Fruit fly (Drosophila melanogaster): ENCODE results near the gene Icmt.

Icmt gene

DNA sequence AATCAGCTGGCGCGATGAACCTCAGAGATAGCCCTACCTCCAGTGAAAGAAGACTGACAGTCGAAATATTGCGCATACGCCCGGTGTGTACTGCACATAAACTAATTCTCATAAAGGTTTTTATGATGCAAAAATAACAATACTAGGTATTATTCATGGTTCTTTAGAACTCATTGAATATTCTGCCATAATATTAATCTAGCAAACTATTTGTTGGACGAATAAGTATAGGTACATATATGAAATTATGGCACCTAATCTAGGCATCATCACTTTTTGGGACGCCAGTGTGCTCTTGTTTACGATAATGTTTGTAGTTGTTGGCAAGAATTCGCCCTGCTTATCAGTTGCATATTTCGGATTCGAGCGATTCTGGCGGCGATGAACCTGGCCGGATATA lies 3.7 kb downstream of the Icmt start (continued):
- TF ChIP-seq unpg (GFP tag; optimal IDR thresholded peaks at IDR 0.05) (peak; percentile 23), D (optimal IDR thresholded peaks at IDR 0.05) (no peak), D (GFP tag; optimal IDR thresholded peaks at IDR 0.05) (no peak), CG15073 (GFP tag; optimal IDR thresholded peaks at IDR 0.05) (peak; percentile 97), CG14014 (GFP tag; IDR thresholded peaks at IDR 0.05) (0 out of 2 replicates have a peak, but pooled peaks have one; percentile 23), Adf1 (GFP tag; IDR thresholded peaks at IDR 0.05) (no peak), fu2 (GFP tag; optimal IDR thresholded peaks at IDR 0.05) (no peak), oc (tag; optimal IDR thresholded peaks at IDR 0.05) (no peak), CG1603 (tag; optimal IDR thresholded peaks at IDR 0.05) (peak; percentile 11), ken (GFP tag; IDR thresholded peaks at IDR 0.05) (no peak), Ets65A (GFP tag) (no peak), E2f1 (GFP tag; IDR thresholded peaks at IDR 0.05) (peak; percentile 35; the same call in 1 of the 2 replicates), CTCF (GFP tag; optimal IDR thresholded peaks at IDR 0.05) (no peak), PHDP (tag; optimal IDR thresholded peaks at IDR 0.05) (peak; percentile 7), kni (GFP tag; optimal IDR thresholded peaks at IDR 0.05) (no peak), grau (tag; optimal IDR thresholded peaks at IDR 0.05) (peak; percentile 34), prd (optimal IDR thresholded peaks at IDR 0.05) (no peak), prd (GFP tag; IDR thresholded peaks at IDR 0.05) (0 out of 3 replicates have a peak, but pooled peaks have one; percentile 27), Atf6 (GFP tag; IDR thresholded peaks at IDR 0.05) (0 out of 2 replicates have a peak, but pooled peaks have one; percentile 8), Hr39 (optimal IDR thresholded peaks at IDR 0.05) (no peak), ind (GFP tag; optimal IDR thresholded peaks at IDR 0.05) (peak; percentile 8), tin (GFP tag; optimal IDR thresholded peaks at IDR 0.05) (no peak), CG11247 (GFP tag; IDR thresholded peaks at IDR 0.05) (0 out of 2 replicates have a peak, but pooled peaks have one; percentile 33), ERR (GFP tag; optimal IDR thresholded peaks at IDR 0.05) (no peak), Vsx1 (GFP tag; optimal IDR thresholded peaks at IDR 0.05) (no peak), CG1233 (GFP tag; optimal IDR thresholded peaks at IDR 0.05) (peak; percentile 5), Ada2b (GFP tag; IDR thresholded peaks at IDR 0.05) (peak; percentile 29; the same call in 1 of the 2 replicates), ase (GFP tag; IDR thresholded peaks at IDR 0.05) (no peak), unc-4 (GFP tag; IDR thresholded peaks at IDR 0.05; ENCODE audit: partially characterized antibody) (no peak), CG6683 (GFP tag; optimal IDR thresholded peaks at IDR 0.05) (no peak), Max (GFP tag; optimal IDR thresholded peaks at IDR 0.05) (no peak), lmd (GFP tag; IDR thresholded peaks at IDR 0.05) (peak; percentile 22; the same call in 1 of the 2 replicates), CG5180 (GFP tag; optimal IDR thresholded peaks at IDR 0.05) (peak; percentile 14), phol (tag; optimal IDR thresholded peaks at IDR 0.05) (peak; percentile 10), az2 (GFP tag; optimal IDR thresholded peaks at IDR 0.05) (no peak), CG6689 (GFP tag; IDR thresholded peaks at IDR 0.05) (no peak), lilli (GFP tag; optimal IDR thresholded peaks at IDR 0.05) (peak; percentile 25), CG4282 (GFP tag; optimal IDR thresholded peaks at IDR 0.05) (no peak), CG6175 (GFP tag; IDR thresholded peaks at IDR 0.05) (no peak), ac (GFP tag; optimal IDR thresholded peaks at IDR 0.05) (no peak), inv (GFP tag; IDR thresholded peaks at IDR 0.05; ENCODE audit: partially characterized antibody) (no peak), dimm (GFP tag; IDR thresholded peaks at IDR 0.05) (no peak), ash1 (GFP tag; optimal IDR thresholded peaks at IDR 0.05) (no peak), CG11560 (tag; IDR thresholded peaks at IDR 0.05) (no peak), pan (optimal IDR thresholded peaks at IDR 0.05) (no peak), pan (GFP tag; optimal IDR thresholded peaks at IDR 0.05 in 1 of 2, IDR thresholded peaks at IDR 0.05 in 1 of 2) (peak in 1 of 2 experiments; percentile 38), CG11456 (GFP tag; IDR thresholded peaks at IDR 0.05) (no peak), CG2120 (GFP tag; optimal IDR thresholded peaks at IDR 0.05) (peak; percentile 52), CG3838 (GFP tag; optimal IDR thresholded peaks at IDR 0.05) (no peak), Scr (GFP tag; IDR thresholded peaks at IDR 0.05; ENCODE audit: partially characterized antibody) (no peak), CG14965 (GFP tag; optimal IDR thresholded peaks at IDR 0.05; ENCODE audit: borderline replicate concordance) (no peak), Ptx1 (GFP tag; IDR thresholded peaks at IDR 0.05) (peak; percentile 62), Dfd (GFP tag; optimal IDR thresholded peaks at IDR 0.05) (no peak)

Data from whole organism, embryonic.